Worm (Caenorhabditis elegans) whole organism, mixed stage, embryonic: ENCODE results near the gene F42C5.4.

Source experiments
- blmp-1 ChIP-seq: fragments of 150-350 bp; optimal IDR thresholded peaks from 2 replicates; lab custom pipeline; 2014; ENCODE audit warnings: missing biosample characterization, missing genetic modification characterization
- ceh-39 ChIP-seq: fragments of 150-350 bp; optimal IDR thresholded peaks from 2 replicates; lab custom pipeline; 2014; ENCODE audit warnings: missing biosample characterization, missing genetic modification characterization
- ceh-43 ChIP-seq: fragments of 200-800 bp; sonication (Bioruptor generic); optimal IDR thresholded peaks from 2 replicates; lab custom pipeline; 2018; ENCODE audit warnings: mild to moderate bottlenecking, missing genetic modification characterization, moderate library complexity, missing compliant biosample characterization
- ceh-83 ChIP-seq: fragments of 200-800 bp; sonication (Bioruptor generic); optimal IDR thresholded peaks from 2 replicates; lab custom pipeline; 2018; ENCODE audit warnings: mild to moderate bottlenecking, missing genetic modification characterization, missing compliant biosample characterization
- ces-1 ChIP-seq: fragments of 150-350 bp; optimal IDR thresholded peaks from 2 replicates; lab custom pipeline; 2014; ENCODE audit warnings: missing biosample characterization, missing genetic modification reagents, missing genetic modification characterization
- cnd-1 ChIP-seq: fragments of 200-800 bp; sonication (Bioruptor generic); optimal IDR thresholded peaks from 2 replicates; lab custom pipeline; 2018; ENCODE audit warnings: mild to moderate bottlenecking, missing genetic modification characterization, missing compliant biosample characterization
- drap-1 ChIP-seq: fragments of 200-800 bp; sonication (Bioruptor generic); optimal IDR thresholded peaks from 3 replicates; lab custom pipeline; 2018; ENCODE audit warnings: mild to moderate bottlenecking, missing genetic modification characterization, missing compliant biosample characterization
- elt-1 ChIP-seq: sonication (generic microtip); optimal IDR thresholded peaks from 2 replicates; lab custom pipeline; 2017; ENCODE audit warnings: missing genetic modification characterization, mild to moderate bottlenecking, missing compliant biosample characterization, antibody characterized with exemption, moderate library complexity, borderline replicate concordance; ENCODE audit not compliant: insufficient read depth
- elt-3 ChIP-seq: fragments of 150-350 bp; optimal IDR thresholded peaks from 2 replicates; lab custom pipeline; 2014; ENCODE audit warnings: missing biosample characterization, missing genetic modification characterization
- ham-2 ChIP-seq: fragments of 200-800 bp; sonication (Bioruptor generic); optimal IDR thresholded peaks from 2 replicates; lab custom pipeline; 2018; ENCODE audit warnings: mild to moderate bottlenecking, missing genetic modification characterization, missing compliant biosample characterization
- hlh-1 ChIP-seq: fragments of 150-350 bp; optimal IDR thresholded peaks from 2 replicates; lab custom pipeline; 2014; ENCODE audit warnings: missing biosample characterization, missing genetic modification reagents, missing genetic modification characterization
- lin-13 ChIP-seq: fragments of 150-350 bp; optimal IDR thresholded peaks from 2 replicates; lab custom pipeline; 2014; ENCODE audit warnings: missing biosample characterization, missing genetic modification characterization
- lsy-2 ChIP-seq: fragments of 150-350 bp; optimal IDR thresholded peaks from 2 replicates; lab custom pipeline; 2014; ENCODE audit warnings: missing biosample characterization, missing genetic modification characterization
- mab-5 ChIP-seq: fragments of 150-350 bp; optimal IDR thresholded peaks from 2 replicates; lab custom pipeline; 2014; ENCODE audit warnings: missing biosample characterization, missing genetic modification characterization
- mep-1 ChIP-seq: fragments of 150-350 bp; optimal IDR thresholded peaks from 2 replicates; lab custom pipeline; 2017; ENCODE audit warnings: missing biosample characterization, missing genetic modification reagents, missing genetic modification characterization, inconsistent platforms
- mls-2 ChIP-seq: sonication (generic microtip); optimal IDR thresholded peaks from 2 replicates; lab custom pipeline; 2016; ENCODE audit warnings: mild to moderate bottlenecking, missing genetic modification characterization, moderate library complexity, missing compliant biosample characterization
- nhr-12 ChIP-seq: fragments of 150-350 bp; optimal IDR thresholded peaks from 2 replicates; lab custom pipeline; 2014; ENCODE audit warnings: missing biosample characterization, missing genetic modification characterization
- nhr-2 ChIP-seq: fragments of 150-350 bp; optimal IDR thresholded peaks from 2 replicates; lab custom pipeline; 2014; ENCODE audit warnings: missing biosample characterization, missing genetic modification characterization
- nhr-237 ChIP-seq: fragments of 150-350 bp; optimal IDR thresholded peaks from 2 replicates; lab custom pipeline; 2014; ENCODE audit warnings: missing biosample characterization, missing genetic modification characterization
- nhr-28 ChIP-seq: fragments of 150-350 bp; optimal IDR thresholded peaks from 2 replicates; lab custom pipeline; 2014; ENCODE audit warnings: missing biosample characterization, missing genetic modification characterization
- nhr-76 ChIP-seq: sonication (generic microtip); optimal IDR thresholded peaks from 2 replicates; lab custom pipeline; 2017; ENCODE audit warnings: missing biosample characterization, missing genetic modification characterization
- pha-4 ChIP-seq: fragments of 150-350 bp; optimal IDR thresholded peaks from 2 replicates; lab custom pipeline; 2018; ENCODE audit warnings: missing biosample characterization, missing genetic modification reagents, missing genetic modification characterization
- sem-2 ChIP-seq: fragments of 200-800 bp; sonication (Bioruptor generic); optimal IDR thresholded peaks from 2 replicates; lab custom pipeline; 2018; ENCODE audit warnings: mild to moderate bottlenecking, missing genetic modification characterization, missing compliant biosample characterization
- sptf-1 ChIP-seq: sonication (generic microtip); optimal IDR thresholded peaks from 2 replicates; lab custom pipeline; 2017; ENCODE audit warnings: mild to moderate bottlenecking, missing genetic modification characterization, moderate library complexity, missing compliant biosample characterization
- tbx-8 ChIP-seq: fragments of 200-800 bp; sonication (Bioruptor generic); optimal IDR thresholded peaks from 2 replicates; lab custom pipeline; 2018; ENCODE audit warnings: mild to moderate bottlenecking, missing genetic modification characterization, moderate library complexity, missing compliant biosample characterization
- unc-120 ChIP-seq: sonication (generic microtip); optimal IDR thresholded peaks from 2 replicates; lab custom pipeline; 2017; ENCODE audit warnings: missing genetic modification characterization, missing compliant biosample characterization; ENCODE audit not compliant: poor library complexity, severe bottlenecking
- unc-39 ChIP-seq: fragments of 150-350 bp; optimal IDR thresholded peaks from 2 replicates; lab custom pipeline; 2014; ENCODE audit warnings: missing biosample characterization, missing genetic modification characterization
- zip-8 ChIP-seq: fragments of 150-350 bp; optimal IDR thresholded peaks from 2 replicates; lab custom pipeline; 2014; ENCODE audit warnings: missing biosample characterization, missing genetic modification characterization

F42C5.4 gene

DNA sequence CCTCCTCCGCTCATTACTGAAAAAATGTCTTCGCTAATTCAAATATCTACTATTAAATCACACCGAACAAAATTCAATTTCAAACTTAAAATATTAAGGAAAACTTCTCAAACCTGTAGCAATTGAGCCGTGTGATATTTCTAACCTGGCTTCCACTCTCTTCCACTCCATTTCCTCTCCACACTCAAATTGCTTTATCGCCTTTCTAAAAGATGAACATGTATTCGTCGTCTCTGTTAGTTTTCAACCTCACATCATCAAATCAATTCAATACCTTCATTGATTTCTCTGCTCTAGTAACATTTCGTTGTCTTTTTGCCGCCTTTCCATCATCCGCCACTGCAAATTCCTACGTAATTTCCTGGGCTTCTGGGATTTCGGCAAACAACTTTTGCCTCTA lies at the start of gene F42C5.4:
F42C5.4 (minus strand) TSS at position 171 of the 400 bp plus-strand sequence.
- TF ChIP-seq sptf-1 (no peak), ham-2 (GFP tag; lab: Kevin White, UChicago) (no peak), nhr-237 (no peak), nhr-76 (tag; lab: Kevin White, UChicago) (no peak), sem-2 (GFP tag; lab: Kevin White, UChicago) (no peak), elt-1 (tag; lab: Kevin White, UChicago) (no peak)

DNA sequence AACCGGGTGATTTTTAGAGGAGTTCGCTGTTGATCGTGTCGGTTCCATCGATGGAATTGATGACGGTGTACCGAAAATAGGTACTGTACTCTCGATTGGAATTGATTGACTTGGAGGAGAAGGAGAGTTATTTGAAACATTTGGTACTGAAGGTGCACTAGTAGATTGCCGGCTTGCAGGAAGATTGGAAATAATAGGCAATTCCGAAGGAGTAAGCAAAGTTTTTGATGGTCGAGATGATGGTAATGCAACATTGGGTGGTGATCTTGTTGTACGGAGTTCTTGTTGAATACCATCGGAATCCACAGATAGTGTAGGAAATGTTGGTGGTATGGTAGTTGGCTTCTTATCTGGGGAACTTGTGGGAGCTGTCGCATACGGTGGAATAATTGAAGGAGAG lies 47.2 kb upstream of the F42C5.4 start:
- TF ChIP-seq nhr-76 (tag; lab: Kevin White, UChicago) (no peak), mab-5 (tag; lab: Kevin White, UChicago) (no peak), sem-2 (GFP tag; lab: Kevin White, UChicago) (no peak), ceh-83 (GFP tag; lab: Kevin White, UChicago) (no peak), nhr-237 (no peak), lsy-2 (tag; lab: Kevin White, UChicago) (no peak), mep-1 (tag; lab: Kevin White, UChicago) (no peak), tbx-8 (GFP tag; lab: Kevin White, UChicago) (no peak), ham-2 (GFP tag; lab: Kevin White, UChicago) (no peak), blmp-1 (no peak), pha-4 (no peak), lin-13 (no peak), hlh-1 (tag; lab: Kevin White, UChicago) (no peak), nhr-28 (no peak), drap-1 (no peak), ceh-39 (tag; lab: Kevin White, UChicago) (no peak), nhr-2 (no peak), cnd-1 (no peak), elt-3 (no peak), ceh-43 (GFP tag; lab: Kevin White, UChicago) (no peak)

DNA sequence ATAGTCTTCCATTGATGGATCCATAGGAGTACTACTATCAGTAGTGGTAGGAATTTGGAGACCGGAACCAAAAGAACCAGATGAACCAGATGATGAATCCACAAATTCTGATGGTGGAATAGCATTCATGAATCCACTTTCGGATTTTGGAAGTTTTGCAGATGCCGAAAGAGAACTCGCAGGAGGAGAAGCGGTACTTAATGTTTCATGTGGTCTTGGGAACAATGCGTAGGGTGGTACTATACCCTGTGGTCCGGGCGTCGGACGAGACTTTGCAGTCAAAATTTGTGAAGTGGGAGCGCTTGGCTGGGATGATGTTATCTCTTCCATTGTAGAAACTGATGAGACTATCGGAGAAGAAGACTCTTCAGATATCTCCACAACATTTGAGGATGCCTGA lies 46.1 kb upstream of the F42C5.4 start:
- TF ChIP-seq mls-2 (tag; lab: Kevin White, UChicago) (no peak), nhr-2 (no peak), nhr-237 (no peak), nhr-12 (tag; lab: Kevin White, UChicago) (no peak), ceh-43 (GFP tag; lab: Kevin White, UChicago) (no peak), ces-1 (GFP tag; lab: Kevin White, UChicago) (no peak), ceh-39 (tag; lab: Kevin White, UChicago) (no peak), unc-39 (tag; lab: Kevin White, UChicago) (no peak), elt-1 (tag; lab: Kevin White, UChicago) (no peak), hlh-1 (tag; lab: Kevin White, UChicago) (no peak), mab-5 (tag; lab: Kevin White, UChicago) (no peak), unc-120 (tag; lab: Kevin White, UChicago) (no peak), nhr-28 (no peak)

ce11 chrIV:7332695-7333094 lies 40.8 kb upstream of the F42C5.4 start, which contains the start of gene ocr-4:
Gene ocr-4, minus strand, starts transcription at chrIV:7332795.
- TF ChIP-seq lsy-2 (tag; lab: Kevin White, UChicago): no peak

DNA sequence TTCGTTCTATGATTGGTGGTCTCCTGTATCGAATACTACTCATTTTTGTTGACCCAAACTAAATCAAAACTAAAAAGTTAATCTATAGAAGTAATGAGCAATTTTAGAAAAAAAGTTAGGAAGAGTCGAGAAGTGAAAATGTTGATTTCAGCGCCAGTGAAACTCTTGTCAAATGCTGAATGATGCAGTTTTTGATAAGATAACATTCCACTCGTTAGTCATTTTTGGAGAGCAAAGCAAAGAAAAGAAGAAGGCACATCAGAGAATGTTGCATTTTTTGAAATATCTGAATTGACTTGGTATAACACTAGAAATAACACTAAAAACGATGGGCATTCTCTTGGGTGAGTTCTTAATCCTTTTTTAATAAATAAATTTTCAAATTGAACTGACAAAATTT lies 37.0 kb upstream of the F42C5.4 start, which contains the start of gene sqst-2:
sqst-2 (minus strand) TSS at position 58 of the 400 bp plus-strand sequence.
- no peak for TF ChIP-seq zip-8 (tag; lab: Kevin White, UChicago)
- TF ChIP-seq ham-2 (GFP tag; lab: Kevin White, UChicago): no peak
- no peak for TF ChIP-seq tbx-8 (GFP tag; lab: Kevin White, UChicago)
- TF ChIP-seq blmp-1: no peak
- TF ChIP-seq elt-1 (tag; lab: Kevin White, UChicago): no peak
- no peak for TF ChIP-seq nhr-12 (tag; lab: Kevin White, UChicago)
- no peak for TF ChIP-seq mep-1 (tag; lab: Kevin White, UChicago)
- no peak for TF ChIP-seq unc-39 (tag; lab: Kevin White, UChicago)
- TF ChIP-seq ceh-83 (GFP tag; lab: Kevin White, UChicago): no peak
- TF ChIP-seq hlh-1 (tag; lab: Kevin White, UChicago): no peak
- no peak for TF ChIP-seq ceh-39 (tag; lab: Kevin White, UChicago)
- no peak for TF ChIP-seq elt-3
- no peak for TF ChIP-seq nhr-76 (tag; lab: Kevin White, UChicago)
- no peak for TF ChIP-seq mab-5 (tag; lab: Kevin White, UChicago)
